Worm (Caenorhabditis elegans): ENCODE data around the gene T08D10.5.

Gene T08D10.5

DNA sequence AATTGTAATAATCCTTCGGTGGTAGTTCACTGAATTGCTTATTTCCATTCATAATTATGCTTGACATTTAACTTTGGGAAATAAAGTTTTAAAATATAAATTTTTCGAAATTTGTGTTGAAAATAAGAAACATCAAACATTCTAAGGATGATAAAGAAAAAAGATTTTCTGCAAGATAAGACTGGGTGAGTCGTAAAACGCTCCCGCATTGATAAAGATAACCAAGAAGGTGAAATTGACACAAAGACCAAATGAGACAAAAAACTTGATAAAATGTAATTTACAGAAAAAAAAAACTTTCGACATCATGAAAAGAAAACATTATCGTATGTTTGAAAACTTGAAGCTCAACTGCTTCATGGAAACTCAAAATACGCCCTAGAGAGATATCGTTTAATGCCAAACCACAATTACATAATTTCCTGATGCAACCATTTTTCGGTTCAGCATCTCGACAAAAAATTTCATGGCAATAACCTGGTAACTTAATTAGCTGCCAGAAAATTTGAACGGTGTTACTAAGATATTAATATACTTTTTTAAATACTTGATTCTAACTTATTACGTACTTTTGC, 10.8 kb downstream of the T08D10.5 start (continued):
- TF ChIP-seq attf-6 (GFP tag; IDR thresholded peaks at IDR 0.05) = no peak
- 0 out of 2 replicates have a peak, but pooled peaks have one; percentile 16 for TF ChIP-seq nfyb-1 (GFP tag; IDR thresholded peaks at IDR 0.05)
- no peak for TF ChIP-seq ceh-40 (GFP tag; IDR thresholded peaks at IDR 0.05)
- no peak for TF ChIP-seq egrh-3 (GFP tag; IDR thresholded peaks at IDR 0.05)
- no peak for TF ChIP-seq madf-8 (GFP tag; conservative IDR thresholded peaks at IDR 0.05)
- TF ChIP-seq cebp-1 (GFP tag; IDR thresholded peaks at IDR 0.05) = no peak
- TF ChIP-seq cebp-1 (tag; optimal IDR thresholded peaks at IDR 0.05) = peak; percentile 30
- TF ChIP-seq nhr-120 (GFP tag; IDR thresholded peaks at IDR 0.05) = no peak
- TF ChIP-seq hlh-12 (tag; optimal IDR thresholded peaks at IDR 0.05) = no peak
- TF ChIP-seq ets-4 (GFP tag; optimal IDR thresholded peaks at IDR 0.05) = no peak
- TF ChIP-seq ama-1 (optimal IDR thresholded peaks at IDR 0.05) = no peak
- no peak for TF ChIP-seq ama-1 (GFP tag; optimal IDR thresholded peaks at IDR 0.05)
- no peak for TF ChIP-seq dox-1 (GFP tag; IDR thresholded peaks at IDR 0.05)
- no peak for TF ChIP-seq bed-1 (GFP tag; IDR thresholded peaks at IDR 0.05)
- TF ChIP-seq ztf-26 (tag; optimal IDR thresholded peaks at IDR 0.05) = peak; percentile 46
- peak; percentile 7; the same call in 1 of the 2 replicates for TF ChIP-seq rcor-1 (GFP tag; IDR thresholded peaks at IDR 0.05)
- TF ChIP-seq F33H1.4 (GFP tag; IDR thresholded peaks at IDR 0.05) = no peak
- no peak for TF ChIP-seq ceh-58 (GFP tag; IDR thresholded peaks at IDR 0.05)
- TF ChIP-seq nhr-27 (tag; optimal IDR thresholded peaks at IDR 0.05) = no peak
- no peak for TF ChIP-seq Y67H2A.10 (GFP tag; conservative IDR thresholded peaks at IDR 0.05)
- peak; percentile 2 for TF ChIP-seq B0261.1 (tag; optimal IDR thresholded peaks at IDR 0.05)
- 0 out of 2 replicates have a peak, but pooled peaks have one; percentile 24 for TF ChIP-seq K11D2.4 (GFP tag; IDR thresholded peaks at IDR 0.05)
- no peak for TF ChIP-seq unc-62 (GFP tag; optimal IDR thresholded peaks at IDR 0.05)
- no peak for TF ChIP-seq nhr-179 (tag; optimal IDR thresholded peaks at IDR 0.05)
- TF ChIP-seq repo-1 (tag; optimal IDR thresholded peaks at IDR 0.05) = peak; percentile 2
- no peak for TF ChIP-seq sptf-2 (GFP tag; optimal IDR thresholded peaks at IDR 0.05)
- TF ChIP-seq C17E4.6 (GFP tag; IDR thresholded peaks at IDR 0.05) = no peak
- TF ChIP-seq F52B5.7 (tag; optimal IDR thresholded peaks at IDR 0.05) = no peak

ce11 chrX:11969085-11969484, 11.7 kb downstream of the T08D10.5 start:
- no peak for TF ChIP-seq ceh-27 (GFP tag; optimal IDR thresholded peaks at IDR 0.05)

- TF ChIP-seq athp-1 (tag; optimal IDR thresholded peaks at IDR 0.05) (no peak), cebp-2 (GFP tag; IDR thresholded peaks at IDR 0.05) (no peak), K11D2.4 (GFP tag; IDR thresholded peaks at IDR 0.05) (peak; percentile 29; the same call in 1 of the 2 replicates), hlh-12 (tag; optimal IDR thresholded peaks at IDR 0.05) (no peak)
Measured at ce11 chrX:11969554-11969953, 12.2 kb downstream of the T08D10.5 start.

DNA sequence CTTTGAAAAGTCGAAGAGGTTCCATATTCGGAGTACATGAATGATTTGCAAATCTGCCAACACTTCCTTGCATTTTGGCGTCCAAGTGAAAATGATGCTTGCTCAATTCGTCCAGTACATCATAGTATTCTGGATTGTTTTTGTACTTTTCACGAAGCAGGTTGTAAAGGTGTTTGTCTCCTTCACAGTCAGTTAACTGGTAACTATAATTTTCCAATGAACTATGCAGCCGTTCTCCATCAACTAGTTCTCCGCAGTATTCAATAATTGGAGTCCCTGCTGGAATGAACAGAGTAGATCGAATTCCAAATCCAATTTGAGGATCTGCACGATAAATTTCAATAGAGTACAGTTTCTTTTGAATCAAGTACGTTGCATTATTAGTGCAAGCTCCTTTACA, 14.0 kb downstream of the T08D10.5 start:
- TF ChIP-seq repo-1 (tag; optimal IDR thresholded peaks at IDR 0.05) (peak; percentile 6), tbx-9 (tag; optimal IDR thresholded peaks at IDR 0.05; ENCODE audit: borderline replicate concordance) (no peak), T07F8.4 (tag; optimal IDR thresholded peaks at IDR 0.05) (no peak)

ce11 chrX:11974629-11975085, 17.3 kb downstream of the T08D10.5 start, which contains the start of gene set-6:
Gene set-6, minus strand, starts transcription at chrX:11974679.
- TF ChIP-seq ztf-22 (GFP tag; optimal IDR thresholded peaks at IDR 0.05) (no peak), mel-28 (tag; optimal IDR thresholded peaks at IDR 0.05; ENCODE audit: borderline replicate concordance) (no peak), ceh-100 (GFP tag; IDR thresholded peaks at IDR 0.05) (no peak), dox-1 (GFP tag; IDR thresholded peaks at IDR 0.05) (no peak), K11D2.4 (GFP tag; IDR thresholded peaks at IDR 0.05) (no peak), F37B4.10 (GFP tag; IDR thresholded peaks at IDR 0.05) (no peak), snpc-3.4 (tag; optimal IDR thresholded peaks at IDR 0.05) (no peak), ceh-27 (GFP tag; optimal IDR thresholded peaks at IDR 0.05) (no peak), ztf-18 (tag; optimal IDR thresholded peaks at IDR 0.05) (no peak), rcor-1 (GFP tag; IDR thresholded peaks at IDR 0.05) (no peak), somi-1 (GFP tag; optimal IDR thresholded peaks at IDR 0.05) (no peak), nfya-2 (GFP tag; IDR thresholded peaks at IDR 0.05) (no peak), madf-6 (GFP tag; IDR thresholded peaks at IDR 0.05) (no peak), C06A6.2 (GFP tag; conservative IDR thresholded peaks at IDR 0.05) (no peak), ceh-58 (GFP tag; IDR thresholded peaks at IDR 0.05) (no peak), ceh-79 (tag; optimal IDR thresholded peaks at IDR 0.05) (no peak)
